Worm (Caenorhabditis elegans): ENCODE results near the gene lys-10.

lys-10 gene

DNA sequence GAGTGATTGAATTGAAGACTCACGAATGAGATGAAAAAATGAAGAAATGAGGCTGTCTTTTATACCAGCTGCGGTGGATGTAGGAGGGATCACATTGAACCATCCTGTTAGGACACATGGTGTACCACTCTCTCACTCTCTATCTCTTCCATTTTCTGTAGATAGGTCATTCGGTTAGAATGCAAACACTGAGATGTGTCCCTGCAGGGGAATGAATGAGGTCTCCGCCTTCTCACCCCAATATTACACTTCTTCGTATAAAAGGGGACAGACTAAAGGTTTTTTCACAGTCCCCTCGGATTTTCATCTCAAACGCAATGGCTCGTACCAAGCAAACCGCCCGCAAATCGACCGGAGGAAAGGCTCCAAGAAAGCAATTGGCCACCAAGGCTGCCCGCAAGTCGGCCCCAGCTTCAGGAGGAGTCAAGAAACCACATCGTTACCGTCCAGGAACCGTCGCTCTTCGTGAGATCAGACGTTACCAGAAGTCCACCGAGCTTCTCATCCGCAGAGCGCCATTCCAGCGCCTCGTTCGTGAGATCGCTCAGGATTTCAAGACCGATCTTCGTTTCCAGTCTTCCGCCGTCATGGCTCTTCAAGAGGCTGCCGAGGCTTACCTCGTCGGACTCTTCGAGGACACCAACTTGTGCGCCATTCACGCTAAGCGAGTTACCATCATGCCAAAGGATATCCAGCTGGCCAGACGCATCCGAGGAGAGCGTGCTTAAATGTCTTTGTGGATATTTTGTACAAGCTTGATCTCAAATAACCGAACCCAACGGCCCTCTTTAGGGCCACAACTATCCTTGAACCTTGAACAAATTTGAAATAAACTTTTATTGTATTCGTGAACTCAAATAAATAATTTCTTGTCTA lies 1.6 kb downstream of the lys-10 start, which contains the start of gene his-32 (continued):
- TF ChIP-seq rnt-1 (tag; optimal IDR thresholded peaks at IDR 0.05), result peak; percentile 58
- TF ChIP-seq sptf-1 (tag; optimal IDR thresholded peaks at IDR 0.05), result no peak
- peak; percentile 75 for TF ChIP-seq unc-86 (tag; optimal IDR thresholded peaks at IDR 0.05)
- TF ChIP-seq unc-62 (GFP tag; optimal IDR thresholded peaks at IDR 0.05), result no peak
- peak; percentile 81 for TF ChIP-seq nhr-85 (tag)
- no peak for TF ChIP-seq mab-9 (GFP tag; IDR thresholded peaks at IDR 0.05)
- TF ChIP-seq elt-3 (tag; optimal IDR thresholded peaks at IDR 0.05), result peak in 1 of 6 experiments; percentile 47
- no peak for TF ChIP-seq elt-2 (tag; optimal IDR thresholded peaks at IDR 0.05)
- peak; percentile 16; the same call in 1 of the 2 replicates for TF ChIP-seq nhr-19 (GFP tag; conservative IDR thresholded peaks at IDR 0.05)
- peak; percentile 72 for TF ChIP-seq ztf-4 (tag; optimal IDR thresholded peaks at IDR 0.05)
- TF ChIP-seq xbp-1 (tag; optimal IDR thresholded peaks at IDR 0.05), result peak; percentile 39
- TF ChIP-seq lin-15B (tag; optimal IDR thresholded peaks at IDR 0.05), result no peak
- TF ChIP-seq sox-4 (tag; optimal IDR thresholded peaks at IDR 0.05), result no peak
- no peak for TF ChIP-seq F16B12.6 (tag; optimal IDR thresholded peaks at IDR 0.05)
- peak; percentile 79 for TF ChIP-seq swsn-7 (tag; optimal IDR thresholded peaks at IDR 0.05)
- no peak for TF ChIP-seq zag-1 (tag; optimal IDR thresholded peaks at IDR 0.05)
- no peak for TF ChIP-seq alr-1 (tag; optimal IDR thresholded peaks at IDR 0.05; ENCODE audit: borderline replicate concordance)
- TF ChIP-seq Y116A8C.19 (tag; optimal IDR thresholded peaks at IDR 0.05; ENCODE audit: borderline replicate concordance), result no peak
- no peak for TF ChIP-seq unc-130 (tag; optimal IDR thresholded peaks at IDR 0.05)
- no peak for TF ChIP-seq mef-2 (tag; optimal IDR thresholded peaks at IDR 0.05)
- TF ChIP-seq lin-14 (GFP tag; optimal IDR thresholded peaks at IDR 0.05), result peak; percentile 75
- no peak for TF ChIP-seq egl-13 (tag; optimal IDR thresholded peaks at IDR 0.05)
- TF ChIP-seq lin-13 (GFP tag; optimal IDR thresholded peaks at IDR 0.05), result peak; percentile 55
- TF ChIP-seq nhr-11 (tag; optimal IDR thresholded peaks at IDR 0.05), result no peak
- peak in 1 of 2 experiments; percentile 18 for TF ChIP-seq lin-35 (GFP tag; optimal IDR thresholded peaks at IDR 0.05)
- TF ChIP-seq irx-1 (tag; optimal IDR thresholded peaks at IDR 0.05), result no peak
- TF ChIP-seq nhr-77 (tag; optimal IDR thresholded peaks at IDR 0.05), result no peak
- TF ChIP-seq pqm-1 (tag; optimal IDR thresholded peaks at IDR 0.05), result no peak
- peak; percentile 69 for TF ChIP-seq nhr-71 (tag; optimal IDR thresholded peaks at IDR 0.05)
- no peak for TF ChIP-seq sup-37 (GFP tag; optimal IDR thresholded peaks at IDR 0.05)
- no peak for TF ChIP-seq pax-3 (tag; optimal IDR thresholded peaks at IDR 0.05)
- TF ChIP-seq aha-1 (tag; optimal IDR thresholded peaks at IDR 0.05), result no peak
- TF ChIP-seq fkh-10 (GFP tag; optimal IDR thresholded peaks at IDR 0.05), result no peak
- TF ChIP-seq mdl-1 (tag; optimal IDR thresholded peaks at IDR 0.05), result no peak
- TF ChIP-seq jun-1 (tag; optimal IDR thresholded peaks at IDR 0.05), result no peak
- TF ChIP-seq ceh-8 (GFP tag; optimal IDR thresholded peaks at IDR 0.05), result no peak
- no peak for TF ChIP-seq hlh-17 (GFP tag; optimal IDR thresholded peaks at IDR 0.05; ENCODE audit: borderline replicate concordance)
- TF ChIP-seq nhr-12 (tag; optimal IDR thresholded peaks at IDR 0.05), result no peak
- peak; percentile 18 to 43 for TF ChIP-seq efl-1 (optimal IDR thresholded peaks at IDR 0.05)
- TF ChIP-seq efl-1 (GFP tag; optimal IDR thresholded peaks at IDR 0.05 in 1 of 2), result peak in 1 of 2 experiments; percentile 89
- TF ChIP-seq ets-5 (GFP tag; IDR thresholded peaks at IDR 0.05), result no peak
- no peak for TF ChIP-seq vab-15 (tag; optimal IDR thresholded peaks at IDR 0.05)
- TF ChIP-seq zip-4 (GFP tag; optimal IDR thresholded peaks at IDR 0.05), result no peak
- peak; percentile 59 for TF ChIP-seq nhr-90 (tag; optimal IDR thresholded peaks at IDR 0.05; ENCODE audit: poor library complexity)
- TF ChIP-seq ceh-90 (tag; optimal IDR thresholded peaks at IDR 0.05), result no peak
- TF ChIP-seq egl-27 (tag; optimal IDR thresholded peaks at IDR 0.05), result no peak
- peak; percentile 38 for TF ChIP-seq tbx-2 (tag; optimal IDR thresholded peaks at IDR 0.05)
- TF ChIP-seq nhr-47 (tag; optimal IDR thresholded peaks at IDR 0.05), result peak; percentile 62
- no peak for TF ChIP-seq pag-3 (tag; optimal IDR thresholded peaks at IDR 0.05; ENCODE audit: borderline replicate concordance, insufficient read depth)
- TF ChIP-seq nhr-84 (tag; optimal IDR thresholded peaks at IDR 0.05), result no peak
- TF ChIP-seq ceh-63 (GFP tag; optimal IDR thresholded peaks at IDR 0.05), result no peak
